Worm (Caenorhabditis elegans) whole organism, L4/young adult: ENCODE results near the gene ZK470.6.

ENCODE experiments used
- W03F9.2 ChIP-seq: fragments of 150-350 bp; optimal IDR thresholded peaks from 2 replicates; lab custom pipeline; 2014; ENCODE audit warnings: missing biosample characterization, missing genetic modification characterization
- dao-5 ChIP-seq: sonication (generic microtip); optimal IDR thresholded peaks from 2 replicates; lab custom pipeline; 2016; ENCODE audit warnings: missing genotype, missing genetic modification characterization, moderate library complexity, missing compliant biosample characterization
- him-1 ChIP-seq: sonication (generic microtip); optimal IDR thresholded peaks from 2 replicates; lab custom pipeline; 2016; ENCODE audit warnings: missing genotype, missing genetic modification reagents, missing genetic modification characterization, missing compliant biosample characterization

DNA sequence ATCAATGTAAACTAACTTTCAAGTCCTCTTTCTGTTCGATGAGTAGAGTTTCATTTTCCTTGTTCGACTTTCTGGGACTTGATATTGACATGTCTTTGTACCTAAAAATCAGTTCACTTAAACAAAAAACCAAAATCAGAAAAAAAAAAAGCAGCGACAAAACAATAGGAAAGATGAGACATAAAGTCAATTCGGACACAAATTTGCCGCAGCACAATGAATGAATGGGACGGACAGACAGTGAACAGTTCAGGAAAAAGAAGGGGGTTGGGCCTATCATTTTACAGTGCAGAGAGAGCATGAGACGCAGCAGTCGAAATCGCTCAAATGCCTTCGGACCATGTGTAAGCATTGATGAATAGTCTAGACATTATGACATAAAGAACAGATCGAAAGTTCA is 9.4 kb upstream of the ZK470.6 start, which contains the start of gene mrp-6:
- TF ChIP-seq him-1 (tag; lab: Kevin White, UChicago) (no peak), W03F9.2 (tag; lab: Kevin White, UChicago) (no peak), dao-5 (tag; lab: Kevin White, UChicago) (no peak)
